Worm (Caenorhabditis elegans) whole organism, L4/young adult: Measurements from ENCODE around the gene cutl-4.

Source experiments
- W03F9.2 ChIP-seq: fragments of 150-350 bp; optimal IDR thresholded peaks from 2 replicates; lab custom pipeline; 2014; ENCODE audit warnings: missing biosample characterization, missing genetic modification characterization
- dao-5 ChIP-seq: sonication (generic microtip); optimal IDR thresholded peaks from 2 replicates; lab custom pipeline; 2016; ENCODE audit warnings: missing genotype, missing genetic modification characterization, moderate library complexity, missing compliant biosample characterization
- him-1 ChIP-seq: sonication (generic microtip); optimal IDR thresholded peaks from 2 replicates; lab custom pipeline; 2016; ENCODE audit warnings: missing genotype, missing genetic modification reagents, missing genetic modification characterization, missing compliant biosample characterization

DNA sequence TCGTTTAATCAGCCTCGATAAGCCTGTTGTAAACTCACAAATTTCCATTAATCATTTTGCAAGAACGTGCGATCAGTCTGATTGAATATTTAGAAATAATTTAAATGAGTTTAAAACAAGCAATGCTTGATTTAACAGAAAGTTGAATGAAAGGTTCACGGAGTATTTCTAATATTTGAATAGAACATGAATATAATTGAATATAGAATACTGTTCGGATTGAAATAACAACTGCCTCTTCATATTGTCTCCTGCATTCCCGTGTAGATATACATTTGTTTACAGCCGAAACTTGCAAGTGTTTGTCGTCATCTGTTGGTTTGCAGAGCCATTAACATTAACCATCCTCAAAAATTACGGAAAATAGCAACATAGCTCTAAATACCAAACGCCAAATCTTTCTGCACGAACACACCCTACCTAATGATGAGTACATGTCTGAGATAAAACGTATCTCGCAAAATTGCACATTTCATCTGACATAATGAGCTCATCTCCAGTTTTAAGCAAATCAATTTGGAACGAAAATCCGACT lies 38.9 kb downstream of the cutl-4 start, which contains the start of the genes Y26G10.5 and srh-32:
- no peak for TF ChIP-seq W03F9.2
- no peak for TF ChIP-seq dao-5 (tag; lab: Kevin White, UChicago)
- no peak for TF ChIP-seq him-1 (tag; lab: Kevin White, UChicago)
